Fruit fly (Drosophila melanogaster): ENCODE measurements around the gene Pbgs.

Pbgs gene

dm6 chr3L:12271195-12271618 is at the start of gene Pbgs:
Gene Pbgs (minus strand): TSS chr3L:12271345.
- TF ChIP-seq CG17801 (GFP tag; optimal IDR thresholded peaks at IDR 0.05; ENCODE audit: partially characterized antibody): peak; percentile 84

dm6 chr3L:12319782-12320181 is 48.6 kb upstream of the Pbgs start:
- TF ChIP-seq CG17801 (GFP tag; optimal IDR thresholded peaks at IDR 0.05; ENCODE audit: partially characterized antibody): no peak

dm6 chr3L:12313280-12313679 is 42.1 kb upstream of the Pbgs start:
- no peak for TF ChIP-seq CG17801 (GFP tag; optimal IDR thresholded peaks at IDR 0.05; ENCODE audit: partially characterized antibody)

- TF ChIP-seq CG17801 (GFP tag; optimal IDR thresholded peaks at IDR 0.05; ENCODE audit: partially characterized antibody): no peak
These were observed 39.4 kb upstream of the Pbgs start, which contains the start of gene CG44355 for dm6 chr3L:12310505-12310904. Gene CG44355 (plus strand): TSS chr3L:12310805.

- TF ChIP-seq CG17801 (GFP tag; optimal IDR thresholded peaks at IDR 0.05; ENCODE audit: partially characterized antibody): no peak
These were observed 34.8 kb upstream of the Pbgs start for dm6 chr3L:12305896-12306295.

- TF ChIP-seq CG17801 (GFP tag; optimal IDR thresholded peaks at IDR 0.05; ENCODE audit: partially characterized antibody): no peak
These were observed 26.9 kb upstream of the Pbgs start for dm6 chr3L:12298092-12298491.

- no peak for TF ChIP-seq CG17801 (GFP tag; optimal IDR thresholded peaks at IDR 0.05; ENCODE audit: partially characterized antibody)
These were observed 25.0 kb upstream of the Pbgs start, which contains the start of gene CG4328 for dm6 chr3L:12296073-12296527. Gene CG4328 (minus strand): TSS chr3L:12296123.

dm6 chr3L:12294602-12295001 is 23.5 kb upstream of the Pbgs start:
- no peak for TF ChIP-seq CG17801 (GFP tag; optimal IDR thresholded peaks at IDR 0.05; ENCODE audit: partially characterized antibody)

dm6 chr3L:12290556-12290955 is 19.4 kb upstream of the Pbgs start:
- TF ChIP-seq CG17801 (GFP tag; optimal IDR thresholded peaks at IDR 0.05; ENCODE audit: partially characterized antibody): no peak

- no peak for TF ChIP-seq CG17801 (GFP tag; optimal IDR thresholded peaks at IDR 0.05; ENCODE audit: partially characterized antibody)
These were observed 18.5 kb upstream of the Pbgs start for dm6 chr3L:12289664-12290063.

dm6 chr3L:12287370-12287769 is 16.2 kb upstream of the Pbgs start:
- TF ChIP-seq CG17801 (GFP tag; optimal IDR thresholded peaks at IDR 0.05; ENCODE audit: partially characterized antibody): no peak

- TF ChIP-seq CG17801 (GFP tag; optimal IDR thresholded peaks at IDR 0.05; ENCODE audit: partially characterized antibody): no peak
These were observed 6.7 kb upstream of the Pbgs start for dm6 chr3L:12277880-12278287.

dm6 chr3L:12277054-12277879 is 6.1 kb upstream of the Pbgs start, which contains the start of the genes Sms and INPP5E:
Gene Sms (minus strand): TSS chr3L:12277251.
Gene INPP5E (plus strand): TSS chr3L:12277655.
- TF ChIP-seq CG17801 (GFP tag; optimal IDR thresholded peaks at IDR 0.05; ENCODE audit: partially characterized antibody): peak; percentile 8

- no peak for TF ChIP-seq CG17801 (GFP tag; optimal IDR thresholded peaks at IDR 0.05; ENCODE audit: partially characterized antibody)
These were observed 5.3 kb upstream of the Pbgs start for dm6 chr3L:12276495-12276894.

dm6 chr3L:12275572-12276042 is 4.5 kb upstream of the Pbgs start:
- peak; percentile 36 for TF ChIP-seq CG17801 (GFP tag; optimal IDR thresholded peaks at IDR 0.05; ENCODE audit: partially characterized antibody)

dm6 chr3L:12269867-12270266 is 1.3 kb downstream of the Pbgs start:
- TF ChIP-seq CG17801 (GFP tag; optimal IDR thresholded peaks at IDR 0.05; ENCODE audit: partially characterized antibody): peak; percentile 46

All from ovary, adult (tissue).